Worm (Caenorhabditis elegans): ENCODE results near the gene dpy-4.

The dpy-4 gene

ce11 chrIV:14986684-14987083 lies at the start of gene dpy-4:
Gene dpy-4, minus strand, starts transcription at chrIV:14986784.
- TF ChIP-seq unc-62 (GFP tag; optimal IDR thresholded peaks at IDR 0.05 in 1 of 2) (no peak), unc-62 (tag; optimal IDR thresholded peaks at IDR 0.05) (no peak), Y75B8A.6 (GFP tag; IDR thresholded peaks at IDR 0.05) (no peak), F44E2.7 (GFP tag; IDR thresholded peaks at IDR 0.05) (no peak), tag-97 (GFP tag; IDR thresholded peaks at IDR 0.05) (no peak), madf-5 (GFP tag; IDR thresholded peaks at IDR 0.05) (no peak), ztf-11 (tag; optimal IDR thresholded peaks at IDR 0.05) (no peak), lin-13 (GFP tag; optimal IDR thresholded peaks at IDR 0.05) (no peak)

ce11 chrIV:15029565-15029964 lies 43.0 kb upstream of the dpy-4 start:
- TF ChIP-seq daf-8 (GFP tag; IDR thresholded peaks at IDR 0.05): no peak
- TF ChIP-seq snpc-1.2 (GFP tag; IDR thresholded peaks at IDR 0.05): 0 out of 2 replicates have a peak, but pooled peaks have one; percentile 13
- TF ChIP-seq fos-1 (tag; optimal IDR thresholded peaks at IDR 0.05): no peak
- no peak for TF ChIP-seq lin-15B (tag; optimal IDR thresholded peaks at IDR 0.05)

ce11 chrIV:15028891-15029290 lies 42.3 kb upstream of the dpy-4 start, which contains the start of gene Y41E3.8:
Gene Y41E3.8, minus strand, starts transcription at chrIV:15028978.
- TF ChIP-seq snpc-4 (tag; optimal IDR thresholded peaks at IDR 0.05) (no peak), daf-16 (GFP tag; optimal IDR thresholded peaks at IDR 0.05) (no peak), daf-16 (tag; optimal IDR thresholded peaks at IDR 0.05) (peak; percentile 55), arid-1 (GFP tag; conservative IDR thresholded peaks at IDR 0.05) (no peak), madf-5 (GFP tag; IDR thresholded peaks at IDR 0.05) (no peak), mxl-3 (GFP tag; optimal IDR thresholded peaks at IDR 0.05) (peak; percentile 40), lir-3 (tag; optimal IDR thresholded peaks at IDR 0.05) (no peak), madf-9 (GFP tag; conservative IDR thresholded peaks at IDR 0.05) (no peak), ztf-7 (tag; optimal IDR thresholded peaks at IDR 0.05) (peak; percentile 14), hlh-30 (tag; optimal IDR thresholded peaks at IDR 0.05; ENCODE audit: insufficient read depth) (peak; percentile 81), aha-1 (tag) (no peak), nhr-111 (GFP tag; optimal IDR thresholded peaks at IDR 0.05) (no peak), egl-43 (GFP tag; IDR thresholded peaks at IDR 0.05) (no peak), Y5F2A.4 (GFP tag; optimal IDR thresholded peaks at IDR 0.05) (no peak), nhr-102 (tag; optimal IDR thresholded peaks at IDR 0.05) (no peak), mdt-29 (GFP tag; IDR thresholded peaks at IDR 0.05) (no peak), ama-1 (optimal IDR thresholded peaks at IDR 0.05) (peak; percentile 49), dmd-8 (GFP tag; IDR thresholded peaks at IDR 0.05) (no peak), nhr-25 (tag; optimal IDR thresholded peaks at IDR 0.05; ENCODE audit: borderline replicate concordance, insufficient read depth) (no peak), lin-29 (GFP tag; IDR thresholded peaks at IDR 0.05) (no peak), lsy-2 (tag; optimal IDR thresholded peaks at IDR 0.05) (peak in 1 of 2 experiments; percentile 65), Y105C5A.15 (GFP tag; IDR thresholded peaks at IDR 0.05) (no peak), cey-2 (tag; optimal IDR thresholded peaks at IDR 0.05; ENCODE audit: borderline replicate concordance, insufficient read depth) (no peak), hlh-11 (tag; optimal IDR thresholded peaks at IDR 0.05) (no peak), pha-4 (GFP tag; IDR thresholded peaks at IDR 0.05) (no peak), pha-4 (tag; optimal IDR thresholded peaks at IDR 0.05) (no peak), egl-27 (tag; optimal IDR thresholded peaks at IDR 0.05) (no peak), mep-1 (tag; optimal IDR thresholded peaks at IDR 0.05) (no peak), nhr-76 (tag; optimal IDR thresholded peaks at IDR 0.05) (no peak), dpl-1 (GFP tag; optimal IDR thresholded peaks at IDR 0.05) (peak; percentile 74), F10B5.3 (tag; optimal IDR thresholded peaks at IDR 0.05) (no peak), ZK546.5 (tag; optimal IDR thresholded peaks at IDR 0.05) (no peak), nhr-28 (tag; optimal IDR thresholded peaks at IDR 0.05) (no peak), unc-62 (GFP tag; optimal IDR thresholded peaks at IDR 0.05 in 1 of 2) (no peak), unc-62 (tag; optimal IDR thresholded peaks at IDR 0.05) (no peak), unc-130 (GFP tag; optimal IDR thresholded peaks at IDR 0.05) (no peak), ceh-82 (tag; optimal IDR thresholded peaks at IDR 0.05) (no peak), lin-13 (GFP tag; optimal IDR thresholded peaks at IDR 0.05) (no peak), snpc-1.2 (GFP tag; IDR thresholded peaks at IDR 0.05) (peak; percentile 41; the same call in 1 of the 2 replicates), aly-2 (tag; optimal IDR thresholded peaks at IDR 0.05) (no peak), hmg-1.1 (GFP tag; IDR thresholded peaks at IDR 0.05) (peak; percentile 44; the same call in 1 of the 2 replicates), lin-1 (GFP tag; IDR thresholded peaks at IDR 0.05) (no peak)
